Worm (Caenorhabditis elegans) whole organism, L4/young adult: ENCODE measurements around the gene srx-114.

Experiments used
- W03F9.2 ChIP-seq: fragments of 150-350 bp; optimal IDR thresholded peaks from 2 replicates; lab custom pipeline; 2014; ENCODE audit warnings: missing biosample characterization, missing genetic modification characterization
- dao-5 ChIP-seq: sonication (generic microtip); optimal IDR thresholded peaks from 2 replicates; lab custom pipeline; 2016; ENCODE audit warnings: missing genotype, missing genetic modification characterization, moderate library complexity, missing compliant biosample characterization
- him-1 ChIP-seq: sonication (generic microtip); optimal IDR thresholded peaks from 2 replicates; lab custom pipeline; 2016; ENCODE audit warnings: missing genotype, missing genetic modification reagents, missing genetic modification characterization, missing compliant biosample characterization

- TF ChIP-seq him-1 (tag; lab: Kevin White, UChicago), result no peak
- no peak for TF ChIP-seq W03F9.2 (tag; lab: Kevin White, UChicago)
- TF ChIP-seq dao-5, result no peak
Measured at ce11 chrII:5416204-5416764, 16.7 kb downstream of the srx-114 start, which contains the start of gene EEED8.2.
